Worm (Caenorhabditis elegans) whole organism, late embryonic: Measurements from ENCODE around the gene rfl-1.

Experiments
- C08G9.2 ChIP-seq: sonication (generic microtip); optimal IDR thresholded peaks from 2 replicates; lab custom pipeline; 2016; ENCODE audit warnings: mild to moderate bottlenecking, missing genetic modification characterization, moderate library complexity, missing compliant biosample characterization
- C38D4.7 ChIP-seq: fragments of 200-800 bp; sonication (Bioruptor generic); optimal IDR thresholded peaks from 2 replicates; lab custom pipeline; 2018; ENCODE audit warnings: mild to moderate bottlenecking, missing genetic modification characterization, moderate library complexity, missing compliant biosample characterization
- F13H6.1 ChIP-seq: sonication (generic microtip); optimal IDR thresholded peaks from 2 replicates; lab custom pipeline; 2016; ENCODE audit warnings: missing genetic modification characterization, missing compliant biosample characterization
- K02D7.2 ChIP-seq: sonication (generic microtip); optimal IDR thresholded peaks from 2 replicates; lab custom pipeline; 2017; ENCODE audit warnings: mild to moderate bottlenecking, missing genetic modification characterization, missing compliant biosample characterization
- K09A11.1 ChIP-seq: sonication (generic microtip); optimal IDR thresholded peaks from 2 replicates; lab custom pipeline; 2017; ENCODE audit warnings: antibody characterized with exemption, mild to moderate bottlenecking, missing genetic modification characterization, missing compliant biosample characterization; ENCODE audit not compliant: insufficient read depth
- T23F11.4 ChIP-seq: fragments of 200-800 bp; sonication (Bioruptor generic); optimal IDR thresholded peaks from 2 replicates; lab custom pipeline; 2018; ENCODE audit warnings: mild to moderate bottlenecking, missing genetic modification characterization, missing compliant biosample characterization
- ahr-1 ChIP-seq: sonication (generic microtip); optimal IDR thresholded peaks from 2 replicates; lab custom pipeline; 2016; ENCODE audit warnings: missing genetic modification characterization, missing compliant biosample characterization
- ama-1 ChIP-seq: fragments of 150-350 bp; optimal IDR thresholded peaks from 2 replicates; lab custom pipeline; 2014
- ceh-18 ChIP-seq: sonication (generic microtip); optimal IDR thresholded peaks from 2 replicates; lab custom pipeline; 2016; ENCODE audit warnings: missing genetic modification characterization, missing compliant biosample characterization
- ceh-2 ChIP-seq: sonication (generic microtip); optimal IDR thresholded peaks from 2 replicates; lab custom pipeline; 2016; ENCODE audit warnings: missing genotype, missing genetic modification characterization, missing compliant biosample characterization
- ceh-22 ChIP-seq: sonication (generic microtip); optimal IDR thresholded peaks from 2 replicates; lab custom pipeline; 2017; ENCODE audit warnings: missing biosample characterization, missing genetic modification characterization
- ceh-30 ChIP-seq: fragments of 150-350 bp; optimal IDR thresholded peaks from 2 replicates; lab custom pipeline; 2014; ENCODE audit warnings: missing biosample characterization, missing genetic modification characterization
- ceh-31 ChIP-seq: sonication (generic microtip); optimal IDR thresholded peaks from 2 replicates; lab custom pipeline; 2016; ENCODE audit warnings: missing genetic modification characterization, missing compliant biosample characterization
- ceh-9 ChIP-seq: sonication (generic microtip); optimal IDR thresholded peaks from 2 replicates; lab custom pipeline; 2016; ENCODE audit warnings: mild to moderate bottlenecking, missing genetic modification characterization, inconsistent platforms, missing compliant biosample characterization
- che-1 ChIP-seq: sonication (generic microtip); optimal IDR thresholded peaks from 2 replicates; lab custom pipeline; 2016; ENCODE audit warnings: mild to moderate bottlenecking, missing genetic modification characterization, missing compliant biosample characterization
- dmd-4 ChIP-seq: sonication (generic microtip); optimal IDR thresholded peaks from 2 replicates; lab custom pipeline; 2016; ENCODE audit warnings: borderline replicate concordance, missing genetic modification characterization, missing compliant biosample characterization
- dve-1 ChIP-seq: sonication (generic microtip); optimal IDR thresholded peaks from 2 replicates; lab custom pipeline; 2017; ENCODE audit warnings: antibody characterized with exemption, mild to moderate bottlenecking, missing genetic modification characterization, missing compliant biosample characterization
- elt-2 ChIP-seq: sonication (generic microtip); optimal IDR thresholded peaks from 2 replicates; lab custom pipeline; 2016; ENCODE audit warnings: missing genetic modification reagents, missing genetic modification characterization, missing compliant biosample characterization
- elt-4 ChIP-seq: sonication (generic microtip); optimal IDR thresholded peaks from 2 replicates; lab custom pipeline; 2016; ENCODE audit warnings: missing genetic modification characterization, missing compliant biosample characterization
- fkh-10 ChIP-seq: fragments of 150-350 bp; optimal IDR thresholded peaks from 2 replicates; lab custom pipeline; 2014; ENCODE audit warnings: missing biosample characterization, missing genetic modification reagents, missing genetic modification characterization
- fkh-6 ChIP-seq: sonication (generic microtip); optimal IDR thresholded peaks from 2 replicates; lab custom pipeline; 2016; ENCODE audit warnings: missing genetic modification characterization, missing compliant biosample characterization
- hlh-13 ChIP-seq: fragments of 200-800 bp; sonication (Bioruptor generic); optimal IDR thresholded peaks from 2 replicates; lab custom pipeline; 2018; ENCODE audit warnings: mild to moderate bottlenecking, missing genetic modification characterization, missing compliant biosample characterization
- hlh-15 ChIP-seq: sonication (generic microtip); optimal IDR thresholded peaks from 2 replicates; lab custom pipeline; 2016; ENCODE audit warnings: missing genetic modification characterization, missing compliant biosample characterization
- hlh-30 ChIP-seq: sonication (generic microtip); optimal IDR thresholded peaks from 2 replicates; lab custom pipeline; 2017; ENCODE audit warnings: antibody characterized with exemption, missing genetic modification characterization, missing compliant biosample characterization; ENCODE audit not compliant: insufficient read depth
- hlh-6 ChIP-seq: sonication (generic microtip); optimal IDR thresholded peaks from 2 replicates; lab custom pipeline; 2016; ENCODE audit warnings: missing genotype, missing genetic modification characterization, missing compliant biosample characterization
- hlh-8 ChIP-seq: sonication (generic microtip); optimal IDR thresholded peaks from 2 replicates; lab custom pipeline; 2016; ENCODE audit warnings: missing genotype, missing genetic modification characterization, missing compliant biosample characterization
- madf-2 ChIP-seq: sonication (generic microtip); optimal IDR thresholded peaks from 2 replicates; lab custom pipeline; 2017; ENCODE audit warnings: missing genetic modification characterization, missing compliant biosample characterization
- nfya-1 ChIP-seq: sonication (generic microtip); optimal IDR thresholded peaks from 2 replicates; lab custom pipeline; 2017; ENCODE audit warnings: missing genetic modification characterization, mild to moderate bottlenecking, missing compliant biosample characterization, antibody characterized with exemption, moderate library complexity
- nhr-11 ChIP-seq: fragments of 150-350 bp; optimal IDR thresholded peaks from 2 replicates; lab custom pipeline; 2014; ENCODE audit warnings: missing biosample characterization, missing genetic modification characterization
- npax-4 ChIP-seq: sonication (generic microtip); optimal IDR thresholded peaks from 2 replicates; lab custom pipeline; 2016; ENCODE audit warnings: missing genetic modification characterization, missing compliant biosample characterization
- pag-3 ChIP-seq: sonication (generic microtip); optimal IDR thresholded peaks from 2 replicates; lab custom pipeline; 2016; ENCODE audit warnings: missing compliant biosample characterization, missing genetic modification characterization, borderline replicate concordance
- pat-9 ChIP-seq: fragments of 200-800 bp; sonication (Bioruptor generic); optimal IDR thresholded peaks from 2 replicates; lab custom pipeline; 2018; ENCODE audit warnings: mild to moderate bottlenecking, missing genetic modification characterization, moderate library complexity, missing compliant biosample characterization
- pha-2 ChIP-seq: sonication (generic microtip); optimal IDR thresholded peaks from 2 replicates; lab custom pipeline; 2017; ENCODE audit warnings: mild to moderate bottlenecking, missing genetic modification characterization, missing compliant biosample characterization
- pha-4 ChIP-seq: fragments of 150-350 bp; optimal IDR thresholded peaks from 2 replicates; lab custom pipeline; 2018; ENCODE audit warnings: missing biosample characterization, missing genetic modification reagents, missing genetic modification characterization
- pros-1 ChIP-seq: fragments of 150-350 bp; optimal IDR thresholded peaks from 2 replicates; lab custom pipeline; 2014; ENCODE audit warnings: missing biosample characterization, missing genetic modification reagents, missing genetic modification characterization
- ref-2 ChIP-seq: sonication (generic microtip); optimal IDR thresholded peaks from 2 replicates; lab custom pipeline; 2016; ENCODE audit warnings: missing genetic modification characterization, missing compliant biosample characterization
- sdc-2 ChIP-seq: sonication (generic microtip); optimal IDR thresholded peaks from 2 replicates; lab custom pipeline; 2016; ENCODE audit warnings: missing genotype, missing genetic modification characterization, missing compliant biosample characterization
- sox-4 ChIP-seq: sonication (generic microtip); optimal IDR thresholded peaks from 2 replicates; lab custom pipeline; 2017; ENCODE audit warnings: mild to moderate bottlenecking, missing genetic modification characterization, inconsistent platforms, missing compliant biosample characterization
- ttx-3 ChIP-seq: sonication (generic microtip); optimal IDR thresholded peaks from 2 replicates; lab custom pipeline; 2016; ENCODE audit warnings: missing genetic modification reagents, missing genetic modification characterization, missing compliant biosample characterization
- unc-86 ChIP-seq: sonication (generic microtip); optimal IDR thresholded peaks from 2 replicates; lab custom pipeline; 2016; ENCODE audit warnings: missing genetic modification characterization, missing compliant biosample characterization
- zip-5 ChIP-seq: sonication (generic microtip); optimal IDR thresholded peaks from 2 replicates; lab custom pipeline; 2016; ENCODE audit warnings: missing genetic modification characterization, missing compliant biosample characterization
- ztf-16 ChIP-seq: sonication (generic microtip); optimal IDR thresholded peaks from 2 replicates; lab custom pipeline; 2017; ENCODE audit warnings: missing genetic modification characterization, missing compliant biosample characterization

rfl-1 gene

ce11 chrIII:7019724-7020123, 1.3 kb upstream of the rfl-1 start:
- TF ChIP-seq dmd-4 (tag; lab: Kevin White, UChicago) (no peak), pat-9 (no peak), unc-86 (no peak), pha-2 (tag; lab: Kevin White, UChicago) (no peak), sox-4 (tag; lab: Kevin White, UChicago) (no peak), hlh-13 (no peak), dve-1 (tag; lab: Kevin White, UChicago) (no peak), ceh-9 (no peak), C38D4.7 (GFP tag; lab: Kevin White, UChicago) (no peak), fkh-6 (tag; lab: Kevin White, UChicago) (no peak), F13H6.1 (no peak), elt-4 (tag; lab: Kevin White, UChicago) (no peak), ceh-31 (no peak), sdc-2 (tag; lab: Kevin White, UChicago) (no peak), ceh-2 (tag; lab: Kevin White, UChicago) (no peak)

- no peak for TF ChIP-seq pros-1 (tag; lab: Kevin White, UChicago)
- no peak for TF ChIP-seq madf-2 (tag; lab: Kevin White, UChicago)
- TF ChIP-seq K02D7.2 (tag; lab: Kevin White, UChicago): no peak
- no peak for TF ChIP-seq ceh-18 (tag; lab: Kevin White, UChicago)
- TF ChIP-seq fkh-10: no peak
- TF ChIP-seq elt-2 (tag; lab: Kevin White, UChicago): no peak
- no peak for TF ChIP-seq pha-2 (tag; lab: Kevin White, UChicago)
- TF ChIP-seq hlh-30 (tag; lab: Kevin White, UChicago): no peak
- no peak for TF ChIP-seq hlh-6 (tag; lab: Kevin White, UChicago)
- TF ChIP-seq hlh-15 (tag; lab: Kevin White, UChicago): no peak
- no peak for TF ChIP-seq ahr-1
These were observed 506 bp upstream of the rfl-1 start, which contains the start of gene col-8 for ce11 chrIII:7020500-7020899. TSS of gene col-8 (minus strand) at chrIII:7020600.

- TF ChIP-seq fkh-10 (no peak), che-1 (tag; lab: Kevin White, UChicago) (no peak), ttx-3 (tag; lab: Kevin White, UChicago) (no peak), ama-1 (lab: Kevin White, UChicago) (no peak), ceh-31 (no peak), nfya-1 (tag; lab: Kevin White, UChicago) (no peak), C08G9.2 (tag; lab: Kevin White, UChicago) (no peak), madf-2 (tag; lab: Kevin White, UChicago) (no peak)
These were observed 4.8 kb downstream of the rfl-1 start for ce11 chrIII:7025839-7026238.

- no peak for TF ChIP-seq pat-9
- no peak for TF ChIP-seq pha-4 (tag; lab: Kevin White, UChicago)
- TF ChIP-seq che-1 (tag; lab: Kevin White, UChicago): no peak
- no peak for TF ChIP-seq madf-2 (tag; lab: Kevin White, UChicago)
- TF ChIP-seq K02D7.2 (tag; lab: Kevin White, UChicago): no peak
- no peak for TF ChIP-seq hlh-8 (tag; lab: Kevin White, UChicago)
- no peak for TF ChIP-seq ceh-18 (tag; lab: Kevin White, UChicago)
- no peak for TF ChIP-seq K09A11.1 (tag; lab: Kevin White, UChicago)
- no peak for TF ChIP-seq ztf-16
- TF ChIP-seq ceh-30 (tag; lab: Kevin White, UChicago): no peak
- no peak for TF ChIP-seq ceh-22
- TF ChIP-seq ceh-9: no peak
- no peak for TF ChIP-seq zip-5 (tag; lab: Kevin White, UChicago)
- TF ChIP-seq pag-3 (tag; lab: Kevin White, UChicago): no peak
- TF ChIP-seq fkh-6 (tag; lab: Kevin White, UChicago): no peak
- no peak for TF ChIP-seq C38D4.7 (GFP tag; lab: Kevin White, UChicago)
- TF ChIP-seq T23F11.4 (GFP tag; lab: Kevin White, UChicago): no peak
- TF ChIP-seq nhr-11 (tag; lab: Kevin White, UChicago): no peak
- TF ChIP-seq ref-2: no peak
- TF ChIP-seq npax-4 (tag; lab: Kevin White, UChicago): no peak
These were observed 8.1 kb downstream of the rfl-1 start, which contains the start of gene cyk-1 for ce11 chrIII:7029105-7029504. TSS of gene cyk-1 (minus strand) at chrIII:7029205.
